Fruit fly (Drosophila melanogaster) whole organism, wandering third instar larva: ENCODE data around the gene GNBP3.
A peak's percentile ranks its signal among the peaks of the same experiment; 100 is the strongest.

ENCODE experiments used
- Abd-B ChIP-seq: fragments of >200 bp; optimal IDR thresholded peaks from 2 replicates; lab custom pipeline; 2017; ENCODE audit warnings: missing biosample characterization, missing genetic modification characterization
- CG32264 ChIP-seq: fragments of 200-800 bp; sonication (Bioruptor generic); optimal IDR thresholded peaks from 2 replicates; lab custom pipeline; 2016; ENCODE audit warnings: missing biosample characterization, missing genetic modification characterization
- CG9705 ChIP-seq: fragments of 200-800 bp; sonication (Bioruptor generic); optimal IDR thresholded peaks from 2 replicates; lab custom pipeline; 2018; ENCODE audit warnings: missing biosample characterization, mild to moderate bottlenecking, missing genetic modification characterization
- CrebA ChIP-seq: fragments of 200-800 bp; sonication (Bioruptor generic); optimal IDR thresholded peaks from 2 replicates; lab custom pipeline; 2016; ENCODE audit warnings: missing biosample characterization, mild to moderate bottlenecking, missing genetic modification characterization, borderline replicate concordance
- Dfd ChIP-seq: fragments of >200 bp; optimal IDR thresholded peaks from 2 replicates; lab custom pipeline; 2017; ENCODE audit warnings: missing biosample characterization, missing genetic modification characterization
- Dif ChIP-seq: fragments of 200-275, 200-300 bp; sonication (Bioruptor generic); optimal IDR thresholded peaks from 2 replicates; lab custom pipeline; 2018; ENCODE audit warnings: missing biosample characterization, missing genetic modification characterization; ENCODE audit not compliant: partially characterized antibody
- GATAd ChIP-seq: sonication (Bioruptor generic); optimal IDR thresholded peaks from 2 replicates; lab custom pipeline; 2016; ENCODE audit warnings: missing biosample characterization, missing genetic modification characterization
- HLH106 ChIP-seq: fragments of 200-800 bp; optimal IDR thresholded peaks from 3 replicates; lab custom pipeline; 2019; ENCODE audit warnings: missing biosample characterization, mild to moderate bottlenecking, missing genetic modification characterization, moderate library complexity
- Hnf4 ChIP-seq: fragments of 200-800 bp; sonication (Bioruptor generic); optimal IDR thresholded peaks from 2 replicates; lab custom pipeline; 2016; ENCODE audit warnings: missing biosample characterization, mild to moderate bottlenecking, missing genetic modification characterization
- Hr78 ChIP-seq: fragments of >200 bp; optimal IDR thresholded peaks from 2 replicates; lab custom pipeline; 2017; ENCODE audit warnings: missing biosample characterization, missing genetic modification characterization
- Hr83 ChIP-seq: fragments of 200-300 bp; sonication (Bioruptor generic); optimal IDR thresholded peaks from 2 replicates; lab custom pipeline; 2016; ENCODE audit warnings: missing biosample characterization, mild to moderate bottlenecking, missing genetic modification characterization, moderate library complexity; ENCODE audit not compliant: poor library complexity, severe bottlenecking
- Jra ChIP-seq: sonication (Bioruptor generic); optimal IDR thresholded peaks from 2 replicates; lab custom pipeline; 2016; ENCODE audit warnings: missing biosample characterization, missing genetic modification characterization
- Mio ChIP-seq: sonication (Bioruptor generic); optimal IDR thresholded peaks from 2 replicates; lab custom pipeline; 2016; ENCODE audit warnings: missing biosample characterization, missing genetic modification characterization
- Myc ChIP-seq: fragments of >200 bp; optimal IDR thresholded peaks from 2 replicates; lab custom pipeline; 2017
- N ChIP-seq: fragments of >200 bp; optimal IDR thresholded peaks from 2 replicates; lab custom pipeline; 2018; ENCODE audit warnings: missing biosample characterization, missing external identifiers, missing genetic modification characterization
- OdsH ChIP-seq: fragments of 200-800 bp; sonication (Bioruptor generic); optimal IDR thresholded peaks from 2 replicates; lab custom pipeline; 2016; ENCODE audit warnings: missing biosample characterization, mild to moderate bottlenecking, missing genetic modification characterization
- Rel ChIP-seq, 2 experiments: fragments of 200-800 bp; sonication (Bioruptor generic) in 1 of 2; optimal IDR thresholded peaks; 2 replicates in 1 of 2; 3 replicates in 1 of 2; lab custom pipeline; 2016 to 2019; ENCODE audit warnings: mild to moderate bottlenecking in 2 of 2, missing biosample characterization in 2 of 2, missing genetic modification characterization in 2 of 2, moderate library complexity in 1 of 2
- Sp1 ChIP-seq: fragments of 200-800 bp; sonication (Bioruptor generic); optimal IDR thresholded peaks from 3 replicates; lab custom pipeline; 2019; ENCODE audit warnings: missing biosample characterization, mild to moderate bottlenecking, missing genetic modification characterization, moderate library complexity
- Vsx2 ChIP-seq: fragments of 200-300, 225-300 bp; sonication (Bioruptor generic); optimal IDR thresholded peaks from 2 replicates; lab custom pipeline; 2018; ENCODE audit warnings: missing biosample characterization, missing genetic modification characterization; ENCODE audit not compliant: partially characterized antibody
- br ChIP-seq: fragments of 200-800 bp; sonication (Bioruptor generic); optimal IDR thresholded peaks from 2 replicates; lab custom pipeline; 2016; ENCODE audit warnings: missing biosample characterization, missing genetic modification characterization
- brk ChIP-seq: fragments of 200-800 bp; sonication (Bioruptor generic); optimal IDR thresholded peaks from 2 replicates; lab custom pipeline; 2016; ENCODE audit warnings: missing biosample characterization, mild to moderate bottlenecking, missing genetic modification characterization
- dl ChIP-seq, 2 experiments: fragments of 175-275, 200-275 bp in 1 of 2; fragments of 200-275 bp in 1 of 2; sonication (Bioruptor generic); optimal IDR thresholded peaks; lab custom pipeline; 2018; ENCODE audit warnings: mild to moderate bottlenecking in 2 of 2, missing biosample characterization in 2 of 2, missing genetic modification characterization in 2 of 2, moderate library complexity in 2 of 2; ENCODE audit not compliant: partially characterized antibody in 2 of 2, insufficient read depth in 1 of 2
- dmrt93B ChIP-seq: fragments of 200-800 bp; sonication (Bioruptor generic); optimal IDR thresholded peaks from 2 replicates; lab custom pipeline; 2018; ENCODE audit warnings: missing biosample characterization, mild to moderate bottlenecking, missing genetic modification characterization
- dsf ChIP-seq: sonication (Bioruptor generic); optimal IDR thresholded peaks from 2 replicates; lab custom pipeline; 2016; ENCODE audit warnings: missing biosample characterization, missing genetic modification characterization, borderline replicate concordance
- ey ChIP-seq: fragments of 200-800 bp; sonication (Bioruptor generic); optimal IDR thresholded peaks from 2 replicates; lab custom pipeline; 2016; ENCODE audit warnings: missing biosample characterization, missing genetic modification characterization
- foxo ChIP-seq, 2 experiments: fragments of 200-800 bp; sonication (Bioruptor generic); optimal IDR thresholded peaks; 2 replicates in 1 of 2; 3 replicates in 1 of 2; lab custom pipeline; 2016 to 2017; ENCODE audit warnings: missing biosample characterization in 2 of 2, missing genetic modification characterization in 2 of 2
- fru ChIP-seq: fragments of 200-800 bp; sonication (Bioruptor generic); optimal IDR thresholded peaks from 3 replicates; lab custom pipeline; 2016; ENCODE audit warnings: missing biosample characterization, mild to moderate bottlenecking, missing genetic modification characterization
- h ChIP-seq: fragments of 200-800 bp; sonication (Bioruptor generic); optimal IDR thresholded peaks from 3 replicates; lab custom pipeline; 2016; ENCODE audit warnings: missing biosample characterization, mild to moderate bottlenecking, missing genetic modification characterization
- jim ChIP-seq: fragments of 175-275, 200-325 bp; sonication (Bioruptor generic); optimal IDR thresholded peaks from 2 replicates; lab custom pipeline; 2016; ENCODE audit warnings: missing biosample characterization, mild to moderate bottlenecking, missing genetic modification characterization
- lola ChIP-seq: fragments of >200 bp; optimal IDR thresholded peaks from 2 replicates; lab custom pipeline; 2017; ENCODE audit warnings: missing biosample characterization, missing genetic modification characterization
- pan ChIP-seq: fragments of >200 bp; optimal IDR thresholded peaks from 2 replicates; lab custom pipeline; 2017
- psq ChIP-seq: fragments of 200-800 bp; sonication (Bioruptor generic); optimal IDR thresholded peaks from 3 replicates; lab custom pipeline; 2017; ENCODE audit warnings: missing biosample characterization, mild to moderate bottlenecking, missing genetic modification characterization, moderate library complexity
- rgr ChIP-seq: fragments of 200-800 bp; sonication (Bioruptor generic); optimal IDR thresholded peaks from 3 replicates; lab custom pipeline; 2016; ENCODE audit warnings: missing biosample characterization, mild to moderate bottlenecking, missing genetic modification characterization
- sage ChIP-seq: fragments of 200-800 bp; sonication (Bioruptor generic); optimal IDR thresholded peaks from 2 replicates; lab custom pipeline; 2016; ENCODE audit warnings: missing biosample characterization, mild to moderate bottlenecking, missing genetic modification characterization
- sv ChIP-seq: fragments of 200-800 bp; sonication (Bioruptor generic); optimal IDR thresholded peaks from 3 replicates; lab custom pipeline; 2016; ENCODE audit warnings: missing biosample characterization, missing genetic modification characterization
- tai ChIP-seq: sonication (Bioruptor generic); optimal IDR thresholded peaks from 2 replicates; lab custom pipeline; 2016; ENCODE audit warnings: missing biosample characterization, missing genetic modification characterization
- usp ChIP-seq: fragments of >200 bp; optimal IDR thresholded peaks from 2 replicates; lab custom pipeline; 2017; ENCODE audit warnings: missing biosample characterization, missing genetic modification characterization
- woc ChIP-seq: sonication (Bioruptor generic); optimal IDR thresholded peaks from 2 replicates; lab custom pipeline; 2016; ENCODE audit warnings: missing biosample characterization, mild to moderate bottlenecking, missing genetic modification characterization

GNBP3 gene

DNA sequence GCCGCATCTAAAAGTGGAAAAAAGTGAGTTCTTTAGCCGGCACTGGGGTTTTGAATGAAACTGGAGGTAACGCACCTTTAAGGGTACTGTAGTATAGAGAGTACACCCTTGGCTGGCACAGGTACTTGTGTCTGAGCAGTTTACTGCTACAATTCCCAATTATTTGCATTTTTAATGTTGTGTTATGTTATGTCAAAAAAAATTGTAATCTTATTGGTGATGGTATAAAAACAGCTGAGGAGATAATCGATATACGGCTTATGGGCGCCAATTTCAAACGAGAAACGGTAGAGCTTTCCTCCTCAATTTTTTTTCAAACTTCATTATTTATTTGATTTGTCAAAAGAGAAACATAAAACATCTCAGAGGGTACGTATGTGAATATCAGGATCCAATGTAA lies 9.6 kb downstream of the GNBP3 start, which contains the start of gene ValRS-m:
TSS of gene ValRS-m (minus strand) at position 312 of the 400 bp plus-strand sequence.
- TF ChIP-seq CG9705 (no peak), Jra (no peak), Dfd (GFP tag; lab: Kevin White, UChicago) (no peak)

dm6 chr3L:8966324-8967011 lies 11.6 kb downstream of the GNBP3 start, which contains the start of the genes CG5653 and CG5021:
CG5653 (minus strand) TSS chr3L:8966374.
CG5021 (plus strand) TSS chr3L:8966829.
- TF ChIP-seq Rel (GFP tag; optimal IDR thresholded peaks at IDR 0.05; lab: Kevin White, UChicago) = no peak
- peak; percentile 79 for TF ChIP-seq Rel (tag; optimal IDR thresholded peaks at IDR 0.05; lab: Kevin White, UChicago)
- TF ChIP-seq sage (GFP tag; lab: Kevin White, UChicago) = no peak

DNA sequence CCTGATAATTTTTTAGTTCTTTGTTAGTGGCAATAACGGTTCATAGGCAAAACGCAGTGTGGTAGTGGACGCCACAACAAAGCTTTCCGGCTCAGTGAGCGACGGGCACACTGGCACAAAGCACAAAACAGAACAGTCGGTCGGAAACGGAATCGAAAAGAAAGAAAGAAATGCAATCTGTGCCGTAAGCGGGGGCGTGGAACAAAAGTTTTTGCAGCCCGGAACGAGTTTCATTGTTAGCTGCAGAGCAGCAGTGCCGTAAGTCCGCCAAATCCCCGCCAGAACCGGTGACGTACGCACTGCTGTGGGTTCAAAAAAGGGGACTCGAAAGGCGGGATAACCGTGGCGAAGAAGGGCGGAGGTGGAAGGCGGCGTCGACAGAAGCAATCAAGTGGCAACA lies 13.6 kb downstream of the GNBP3 start, which contains the start of gene CG5026:
TSS of gene CG5026 (plus strand) at position 92 of the 400 bp plus-strand sequence.
- TF ChIP-seq GATAd (no peak), psq (peak; percentile 93), Rel (GFP tag; optimal IDR thresholded peaks at IDR 0.05; lab: Kevin White, UChicago) (no peak), Rel (tag; optimal IDR thresholded peaks at IDR 0.05; lab: Kevin White, UChicago) (peak; percentile 76), Hr83 (GFP tag; lab: Kevin White, UChicago) (no peak), lola (GFP tag; lab: Kevin White, UChicago) (no peak), OdsH (peak; percentile 3), CrebA (GFP tag; lab: Kevin White, UChicago) (no peak), dmrt93B (GFP tag; lab: Kevin White, UChicago) (no peak)

dm6 chr3L:8974478-8975477 lies 20.0 kb downstream of the GNBP3 start, which contains the start of the genes pix and Srp68:
pix (minus strand) TSS chr3L:8974765.
Srp68 (plus strand) TSS chr3L:8975046.
- TF ChIP-seq pan (lab: Kevin White, UChicago) = no peak
- TF ChIP-seq sage (GFP tag; lab: Kevin White, UChicago) = no peak
- no peak for TF ChIP-seq Dfd (GFP tag; lab: Kevin White, UChicago)
- no peak for TF ChIP-seq CG32264 (GFP tag; lab: Kevin White, UChicago)
- TF ChIP-seq tai = no peak
- no peak for TF ChIP-seq dl (GFP tag; optimal IDR thresholded peaks at IDR 0.05; lab: Kevin White, UChicago; ENCODE audit: insufficient read depth in 1 of 2, partially characterized antibody in 2 of 2)
- TF ChIP-seq h (GFP tag; lab: Kevin White, UChicago) = no peak
- no peak for TF ChIP-seq Abd-B (GFP tag; lab: Kevin White, UChicago)
- no peak for TF ChIP-seq Jra
- peak; percentile 44 for TF ChIP-seq woc (GFP tag; lab: Kevin White, UChicago)
- TF ChIP-seq Mio = no peak
- no peak for TF ChIP-seq jim (GFP tag; lab: Kevin White, UChicago)
- TF ChIP-seq HLH106 (tag; lab: Kevin White, UChicago) = peak; percentile 80
- no peak for TF ChIP-seq usp (GFP tag; lab: Kevin White, UChicago)
- TF ChIP-seq Hnf4 (GFP tag; lab: Kevin White, UChicago) = no peak
- TF ChIP-seq Dif = no peak
- no peak for TF ChIP-seq dsf (GFP tag; lab: Kevin White, UChicago)
- no peak for TF ChIP-seq fru (GFP tag; lab: Kevin White, UChicago)
- no peak for TF ChIP-seq N (GFP tag; lab: Kevin White, UChicago)
- TF ChIP-seq foxo (GFP tag; optimal IDR thresholded peaks at IDR 0.05; lab: Kevin White, UChicago) = peak in 1 of 2 experiments; percentile 61
- TF ChIP-seq Sp1 (GFP tag; lab: Kevin White, UChicago) = peak; percentile 74
- no peak for TF ChIP-seq Vsx2 (GFP tag; lab: Kevin White, UChicago)
- TF ChIP-seq CG9705 = peak; percentile 54
- no peak for TF ChIP-seq Rel (GFP tag; optimal IDR thresholded peaks at IDR 0.05; lab: Kevin White, UChicago)
- peak; percentile 25 for TF ChIP-seq Rel (tag; optimal IDR thresholded peaks at IDR 0.05; lab: Kevin White, UChicago)
- TF ChIP-seq rgr (GFP tag; lab: Kevin White, UChicago) = peak; percentile 72
- peak; percentile 70 for TF ChIP-seq OdsH
- TF ChIP-seq brk (GFP tag; lab: Kevin White, UChicago) = no peak
- TF ChIP-seq ey (GFP tag; lab: Kevin White, UChicago) = peak; percentile 70
- TF ChIP-seq lola (GFP tag; lab: Kevin White, UChicago) = no peak
- TF ChIP-seq Hr78 (GFP tag; lab: Kevin White, UChicago) = no peak
- TF ChIP-seq dmrt93B (GFP tag; lab: Kevin White, UChicago) = peak; percentile 31
- TF ChIP-seq br = no peak
- no peak for TF ChIP-seq CrebA (GFP tag; lab: Kevin White, UChicago)
- TF ChIP-seq psq = peak; percentile 74
- TF ChIP-seq Myc (lab: Kevin White, UChicago) = no peak
- peak; percentile 60 for TF ChIP-seq GATAd
- peak; percentile 55 for TF ChIP-seq sv (GFP tag; lab: Kevin White, UChicago)
- peak; percentile 0 for TF ChIP-seq Hr83 (GFP tag; lab: Kevin White, UChicago)
